Worm (Caenorhabditis elegans) whole organism, L4 larva: ENCODE measurements around the gene R04F11.3.

Experiments
- aly-2 ChIP-seq: sonication (generic microtip); optimal IDR thresholded peaks from 2 replicates; lab custom pipeline; 2018; ENCODE audit warnings: missing biosample characterization, missing genetic modification characterization
- ama-1 ChIP-seq: fragments of 150-350 bp; optimal IDR thresholded peaks from 2 replicates; lab custom pipeline; 2014; ENCODE audit warnings: inconsistent platforms, mixed read lengths
- dmd-9 ChIP-seq: fragments of 200-800 bp; sonication (Bioruptor generic); IDR thresholded peaks from 2 replicates; pipeline ENCODE4 v1.3.6; 2022; ENCODE audit warnings: missing genetic modification reagents, missing genetic modification characterization, missing compliant biosample characterization
- lin-15B ChIP-seq: fragments of 150-350 bp; sonication (generic microtip); optimal IDR thresholded peaks from 3 replicates; lab custom pipeline; 2014; ENCODE audit warnings: missing biosample characterization, missing genetic modification characterization
- mdl-1 ChIP-seq, 2 experiments: fragments of 150-350 bp in 1 of 2; sonication (generic microtip) in 1 of 2; optimal IDR thresholded peaks; 2 replicates each; lab custom pipeline; 2014 to 2017; ENCODE audit warnings: missing biosample characterization in 2 of 2, missing genetic modification characterization in 2 of 2
- nhr-28 ChIP-seq: fragments of 150-350 bp; optimal IDR thresholded peaks from 2 replicates; lab custom pipeline; 2014; ENCODE audit warnings: missing biosample characterization, missing genetic modification characterization
- nhr-48 ChIP-seq: sonication (generic microtip); optimal IDR thresholded peaks from 2 replicates; lab custom pipeline; 2016; ENCODE audit warnings: mild to moderate bottlenecking, missing genetic modification characterization, missing compliant biosample characterization
- nhr-6 ChIP-seq: fragments of 150-350 bp; optimal IDR thresholded peaks from 2 replicates; lab custom pipeline; 2014; ENCODE audit warnings: missing biosample characterization, missing genetic modification characterization
- nhr-76 ChIP-seq: fragments of 150-350 bp; optimal IDR thresholded peaks from 2 replicates; lab custom pipeline; 2014; ENCODE audit warnings: missing biosample characterization, missing genetic modification characterization
- pha-4 ChIP-seq, 2 experiments: fragments of 150-350 bp in 1 of 2; fragments of 200-800 bp in 1 of 2; sonication (Bioruptor generic) in 1 of 2; IDR thresholded peaks in 1 of 2; optimal IDR thresholded peaks in 1 of 2; 2 replicates each; pipeline versions ENCODE4 v1.3.6 to Lab custom; 2014 to 2022; ENCODE audit warnings: missing genetic modification characterization in 2 of 2, missing genetic modification reagents in 2 of 2, missing biosample characterization in 1 of 2, missing compliant biosample characterization in 1 of 2
- skn-1 ChIP-seq: fragments of 150-350 bp; optimal IDR thresholded peaks from 2 replicates; lab custom pipeline; 2014; ENCODE audit warnings: missing biosample characterization, missing genetic modification characterization
- unc-130 ChIP-seq: sonication (generic microtip); optimal IDR thresholded peaks from 2 replicates; lab custom pipeline; 2016; ENCODE audit warnings: missing genetic modification reagents, missing genetic modification characterization, missing compliant biosample characterization
- zfp-3 ChIP-seq: fragments of 200-800 bp; sonication (Bioruptor generic); conservative IDR thresholded peaks from 2 replicates; pipeline ENCODE4 v1.3.6; 2022; ENCODE audit warnings: missing genetic modification reagents, missing genetic modification characterization, missing compliant biosample characterization

ce11 chrV:12314413-12314812, 2.6 kb downstream of the R04F11.3 start:
- TF ChIP-seq nhr-76 (tag; lab: Kevin White, UChicago) (no peak), unc-130 (no peak), nhr-48 (tag; lab: Kevin White, UChicago) (no peak), lin-15B (no peak), mdl-1 (tag; optimal IDR thresholded peaks at IDR 0.05; lab: Kevin White, UChicago) (no peak), pha-4 (GFP tag; IDR thresholded peaks at IDR 0.05; lab: Robert Waterston, UW) (no peak), pha-4 (tag; optimal IDR thresholded peaks at IDR 0.05; lab: Kevin White, UChicago) (no peak), nhr-6 (tag; lab: Kevin White, UChicago) (no peak), nhr-28 (tag; lab: Kevin White, UChicago) (no peak), ama-1 (lab: Kevin White, UChicago) (no peak), dmd-9 (GFP tag; lab: Robert Waterston, UW) (no peak), skn-1 (tag; lab: Kevin White, UChicago) (no peak), aly-2 (tag; lab: Kevin White, UChicago) (no peak), zfp-3 (GFP tag; lab: Robert Waterston, UW) (no peak)
